Fruit fly (Drosophila melanogaster): ENCODE measurements around the gene cv.

The cv gene

dm6 chrX:5677400-5678177 is 12.2 kb upstream of the cv start (continued):
- TF ChIP-seq gro (GFP tag; optimal IDR thresholded peaks at IDR 0.05) (peak; percentile 90), Camta (GFP tag; optimal IDR thresholded peaks at IDR 0.05) (peak; percentile 95), psq (GFP tag; optimal IDR thresholded peaks at IDR 0.05) (peak; percentile 76), Mes4 (GFP tag; optimal IDR thresholded peaks at IDR 0.05) (peak; percentile 92), CG14860 (GFP tag; IDR thresholded peaks at IDR 0.05; ENCODE audit: partially characterized antibody) (no peak), so (GFP tag; IDR thresholded peaks at IDR 0.05) (peak; percentile 92; the same call in 2 of the 3 replicates), CG32772 (GFP tag; IDR thresholded peaks at IDR 0.05) (peak; percentile 61), CG1792 (GFP tag; optimal IDR thresholded peaks at IDR 0.05) (peak; percentile 93), jing (GFP tag; optimal IDR thresholded peaks at IDR 0.05) (no peak), Rx (GFP tag; IDR thresholded peaks at IDR 0.05) (peak; percentile 65), CG3726 (GFP tag; IDR thresholded peaks at IDR 0.05) (peak; percentile 85), CG6689 (GFP tag; IDR thresholded peaks at IDR 0.05) (peak; percentile 76), org-1 (GFP tag; optimal IDR thresholded peaks at IDR 0.05) (peak; percentile 92), MTF-1 (GFP tag; optimal IDR thresholded peaks at IDR 0.05; ENCODE audit: borderline replicate concordance) (peak; percentile 98), Dip3 (GFP tag; optimal IDR thresholded peaks at IDR 0.05) (peak; percentile 39), Ptx1 (GFP tag; IDR thresholded peaks at IDR 0.05) (peak; percentile 30; the same call in 1 of the 2 replicates), CTCF (GFP tag; optimal IDR thresholded peaks at IDR 0.05) (peak; percentile 57), Dbx (GFP tag; IDR thresholded peaks at IDR 0.05) (peak; percentile 87), CG4820 (GFP tag; optimal IDR thresholded peaks at IDR 0.05) (peak; percentile 80), Dll (GFP tag; IDR thresholded peaks at IDR 0.05; ENCODE audit: partially characterized antibody) (no peak), CG11560 (tag; IDR thresholded peaks at IDR 0.05) (no peak), Opbp (GFP tag; IDR thresholded peaks at IDR 0.05; ENCODE audit: partially characterized antibody) (no peak), HHEX (GFP tag; optimal IDR thresholded peaks at IDR 0.05) (peak; percentile 96), CG8089 (GFP tag; optimal IDR thresholded peaks at IDR 0.05) (peak; percentile 94), Tbp (GFP tag; optimal IDR thresholded peaks at IDR 0.05) (no peak), CG1603 (tag; optimal IDR thresholded peaks at IDR 0.05) (peak; percentile 93), Dfd (GFP tag; optimal IDR thresholded peaks at IDR 0.05) (no peak), CG11695 (GFP tag; IDR thresholded peaks at IDR 0.05) (peak; percentile 92), Oaz (GFP tag; IDR thresholded peaks at IDR 0.05) (peak; percentile 51), Chrac-16 (GFP tag; optimal IDR thresholded peaks at IDR 0.05) (peak; percentile 43), CG11456 (GFP tag; IDR thresholded peaks at IDR 0.05) (peak; percentile 91), CG3847 (GFP tag; IDR thresholded peaks at IDR 0.05) (peak; percentile 69), en (GFP tag; optimal IDR thresholded peaks at IDR 0.05) (peak; percentile 81), ERR (GFP tag; optimal IDR thresholded peaks at IDR 0.05) (peak; percentile 80), CG6854 (GFP tag; optimal IDR thresholded peaks at IDR 0.05) (peak; percentile 93), zen (tag; optimal IDR thresholded peaks at IDR 0.05) (peak; percentile 82), dysf (GFP tag; IDR thresholded peaks at IDR 0.05) (peak; percentile 83; the same call in 2 of the 3 replicates), Awh (GFP tag; IDR thresholded peaks at IDR 0.05) (peak; percentile 97), croc (GFP tag; conservative IDR thresholded peaks at IDR 0.05) (peak; percentile 65; the same call in 2 of the 3 replicates), kni (GFP tag; optimal IDR thresholded peaks at IDR 0.05) (peak; percentile 99), Scr (GFP tag; IDR thresholded peaks at IDR 0.05; ENCODE audit: partially characterized antibody) (no peak), ATbp (GFP tag; optimal IDR thresholded peaks at IDR 0.05) (peak; percentile 99), CG16779 (GFP tag; IDR thresholded peaks at IDR 0.05) (peak; percentile 89), Nf-YB (GFP tag; optimal IDR thresholded peaks at IDR 0.05) (peak; percentile 82), Ets97D (GFP tag; optimal IDR thresholded peaks at IDR 0.05) (peak; percentile 71), CG2678 (tag; optimal IDR thresholded peaks at IDR 0.05) (peak; percentile 96), CG7963 (GFP tag; IDR thresholded peaks at IDR 0.05; ENCODE audit: partially characterized antibody) (no peak), Antp (GFP tag; optimal IDR thresholded peaks at IDR 0.05) (peak; percentile 71), pros (GFP tag; optimal IDR thresholded peaks at IDR 0.05) (peak; percentile 54), Dek (tag; optimal IDR thresholded peaks at IDR 0.05) (peak; percentile 92)
